Worm (Caenorhabditis elegans) whole organism, late embryonic: ENCODE results near the gene acn-1.

Experiments
- C08G9.2 ChIP-seq: sonication (generic microtip); optimal IDR thresholded peaks from 2 replicates; lab custom pipeline; 2016; ENCODE audit warnings: mild to moderate bottlenecking, missing genetic modification characterization, moderate library complexity, missing compliant biosample characterization
- C38D4.7 ChIP-seq: fragments of 200-800 bp; sonication (Bioruptor generic); optimal IDR thresholded peaks from 2 replicates; lab custom pipeline; 2018; ENCODE audit warnings: mild to moderate bottlenecking, missing genetic modification characterization, moderate library complexity, missing compliant biosample characterization
- K02D7.2 ChIP-seq: sonication (generic microtip); optimal IDR thresholded peaks from 2 replicates; lab custom pipeline; 2017; ENCODE audit warnings: mild to moderate bottlenecking, missing genetic modification characterization, missing compliant biosample characterization
- T23F11.4 ChIP-seq: fragments of 200-800 bp; sonication (Bioruptor generic); optimal IDR thresholded peaks from 2 replicates; lab custom pipeline; 2018; ENCODE audit warnings: mild to moderate bottlenecking, missing genetic modification characterization, missing compliant biosample characterization
- ahr-1 ChIP-seq: sonication (generic microtip); optimal IDR thresholded peaks from 2 replicates; lab custom pipeline; 2016; ENCODE audit warnings: missing genetic modification characterization, missing compliant biosample characterization
- ceh-14 ChIP-seq: sonication (generic microtip); optimal IDR thresholded peaks from 2 replicates; lab custom pipeline; 2016; ENCODE audit warnings: missing genotype, missing genetic modification characterization, missing compliant biosample characterization
- ceh-18 ChIP-seq: sonication (generic microtip); optimal IDR thresholded peaks from 2 replicates; lab custom pipeline; 2016; ENCODE audit warnings: missing genetic modification characterization, missing compliant biosample characterization
- ceh-19 ChIP-seq: fragments of 200-800 bp; sonication (Bioruptor generic); optimal IDR thresholded peaks from 2 replicates; lab custom pipeline; 2018; ENCODE audit warnings: mild to moderate bottlenecking, missing genetic modification characterization, missing compliant biosample characterization
- ceh-2 ChIP-seq: sonication (generic microtip); optimal IDR thresholded peaks from 2 replicates; lab custom pipeline; 2016; ENCODE audit warnings: missing genotype, missing genetic modification characterization, missing compliant biosample characterization
- ceh-22 ChIP-seq: sonication (generic microtip); optimal IDR thresholded peaks from 2 replicates; lab custom pipeline; 2017; ENCODE audit warnings: missing biosample characterization, missing genetic modification characterization
- ceh-30 ChIP-seq: fragments of 150-350 bp; optimal IDR thresholded peaks from 2 replicates; lab custom pipeline; 2014; ENCODE audit warnings: missing biosample characterization, missing genetic modification characterization
- ceh-34 ChIP-seq: sonication (generic microtip); optimal IDR thresholded peaks from 2 replicates; lab custom pipeline; 2016; ENCODE audit warnings: mild to moderate bottlenecking, missing genetic modification characterization, missing compliant biosample characterization
- ceh-45 ChIP-seq: fragments of 200-800 bp; sonication (Bioruptor generic); IDR thresholded peaks from 2 replicates; pipeline ENCODE4 v1.3.6; 2022; ENCODE audit warnings: missing genetic modification reagents, missing genetic modification characterization, missing compliant biosample characterization
- ceh-48 ChIP-seq: sonication (generic microtip); optimal IDR thresholded peaks from 2 replicates; lab custom pipeline; 2016; ENCODE audit warnings: missing genetic modification characterization, inconsistent platforms, missing compliant biosample characterization
- ceh-9 ChIP-seq: sonication (generic microtip); optimal IDR thresholded peaks from 2 replicates; lab custom pipeline; 2016; ENCODE audit warnings: mild to moderate bottlenecking, missing genetic modification characterization, inconsistent platforms, missing compliant biosample characterization
- che-1 ChIP-seq: sonication (generic microtip); optimal IDR thresholded peaks from 2 replicates; lab custom pipeline; 2016; ENCODE audit warnings: mild to moderate bottlenecking, missing genetic modification characterization, missing compliant biosample characterization
- dmd-4 ChIP-seq: sonication (generic microtip); optimal IDR thresholded peaks from 2 replicates; lab custom pipeline; 2016; ENCODE audit warnings: borderline replicate concordance, missing genetic modification characterization, missing compliant biosample characterization
- ets-4 ChIP-seq: sonication (generic microtip); optimal IDR thresholded peaks from 2 replicates; lab custom pipeline; 2016; ENCODE audit warnings: missing genetic modification characterization, missing compliant biosample characterization
- fax-1 ChIP-seq: sonication (generic microtip); optimal IDR thresholded peaks from 2 replicates; lab custom pipeline; 2016; ENCODE audit warnings: missing genotype, missing genetic modification characterization, missing compliant biosample characterization
- fkh-10 ChIP-seq: fragments of 150-350 bp; optimal IDR thresholded peaks from 2 replicates; lab custom pipeline; 2014; ENCODE audit warnings: missing biosample characterization, missing genetic modification reagents, missing genetic modification characterization
- fkh-6 ChIP-seq: sonication (generic microtip); optimal IDR thresholded peaks from 2 replicates; lab custom pipeline; 2016; ENCODE audit warnings: missing genetic modification characterization, missing compliant biosample characterization
- gmeb-2 ChIP-seq: sonication (generic microtip); optimal IDR thresholded peaks from 2 replicates; lab custom pipeline; 2016; ENCODE audit warnings: missing genetic modification characterization, inconsistent platforms, missing compliant biosample characterization
- hlh-13 ChIP-seq: fragments of 200-800 bp; sonication (Bioruptor generic); optimal IDR thresholded peaks from 2 replicates; lab custom pipeline; 2018; ENCODE audit warnings: mild to moderate bottlenecking, missing genetic modification characterization, missing compliant biosample characterization
- hlh-6 ChIP-seq: sonication (generic microtip); optimal IDR thresholded peaks from 2 replicates; lab custom pipeline; 2016; ENCODE audit warnings: missing genotype, missing genetic modification characterization, missing compliant biosample characterization
- lim-6 ChIP-seq: sonication (generic microtip); optimal IDR thresholded peaks from 2 replicates; lab custom pipeline; 2016; ENCODE audit warnings: missing genetic modification characterization, missing compliant biosample characterization
- mec-3 ChIP-seq: sonication (generic microtip); optimal IDR thresholded peaks from 2 replicates; lab custom pipeline; 2016; ENCODE audit warnings: borderline replicate concordance, missing genetic modification characterization, missing compliant biosample characterization
- odd-2 ChIP-seq: sonication (generic microtip); optimal IDR thresholded peaks from 2 replicates; lab custom pipeline; 2017; ENCODE audit warnings: antibody characterized with exemption, mild to moderate bottlenecking, missing genetic modification characterization, missing compliant biosample characterization
- pat-9 ChIP-seq: fragments of 200-800 bp; sonication (Bioruptor generic); optimal IDR thresholded peaks from 2 replicates; lab custom pipeline; 2018; ENCODE audit warnings: mild to moderate bottlenecking, missing genetic modification characterization, moderate library complexity, missing compliant biosample characterization
- pha-4 ChIP-seq: fragments of 150-350 bp; optimal IDR thresholded peaks from 2 replicates; lab custom pipeline; 2018; ENCODE audit warnings: missing biosample characterization, missing genetic modification reagents, missing genetic modification characterization
- pqm-1 ChIP-seq: sonication (generic microtip); optimal IDR thresholded peaks from 2 replicates; lab custom pipeline; 2016; ENCODE audit warnings: missing genetic modification characterization, missing compliant biosample characterization
- pros-1 ChIP-seq: fragments of 150-350 bp; optimal IDR thresholded peaks from 2 replicates; lab custom pipeline; 2014; ENCODE audit warnings: missing biosample characterization, missing genetic modification reagents, missing genetic modification characterization
- rnt-1 ChIP-seq: sonication (generic microtip); optimal IDR thresholded peaks from 2 replicates; lab custom pipeline; 2016; ENCODE audit warnings: missing genetic modification characterization, missing compliant biosample characterization
- sdc-2 ChIP-seq: sonication (generic microtip); optimal IDR thresholded peaks from 2 replicates; lab custom pipeline; 2016; ENCODE audit warnings: missing genotype, missing genetic modification characterization, missing compliant biosample characterization
- sox-2 ChIP-seq: fragments of 200-800 bp; sonication (Bioruptor generic); IDR thresholded peaks from 2 replicates; pipeline ENCODE4 v1.3.6; 2022; ENCODE audit warnings: missing genetic modification reagents, missing genetic modification characterization, missing compliant biosample characterization
- tbx-2 ChIP-seq: sonication (generic microtip); optimal IDR thresholded peaks from 2 replicates; lab custom pipeline; 2016; ENCODE audit warnings: missing genetic modification characterization, missing compliant biosample characterization
- ttx-3 ChIP-seq: sonication (generic microtip); optimal IDR thresholded peaks from 2 replicates; lab custom pipeline; 2016; ENCODE audit warnings: missing genetic modification reagents, missing genetic modification characterization, missing compliant biosample characterization
- unc-3 ChIP-seq, 2 experiments: fragments of 200-800 bp in 1 of 2; sonication (Bioruptor generic) in 1 of 2; sonication (generic microtip) in 1 of 2; conservative IDR thresholded peaks in 1 of 2; optimal IDR thresholded peaks in 1 of 2; 2 replicates each; pipeline versions ENCODE4 v1.3.6 to Lab custom; 2016 to 2022; ENCODE audit warnings: missing compliant biosample characterization in 2 of 2, missing genetic modification characterization in 2 of 2, missing genetic modification reagents in 1 of 2
- unc-42 ChIP-seq: sonication (generic microtip); optimal IDR thresholded peaks from 2 replicates; lab custom pipeline; 2016; ENCODE audit warnings: missing genotype, missing genetic modification characterization, missing compliant biosample characterization

The acn-1 gene

DNA sequence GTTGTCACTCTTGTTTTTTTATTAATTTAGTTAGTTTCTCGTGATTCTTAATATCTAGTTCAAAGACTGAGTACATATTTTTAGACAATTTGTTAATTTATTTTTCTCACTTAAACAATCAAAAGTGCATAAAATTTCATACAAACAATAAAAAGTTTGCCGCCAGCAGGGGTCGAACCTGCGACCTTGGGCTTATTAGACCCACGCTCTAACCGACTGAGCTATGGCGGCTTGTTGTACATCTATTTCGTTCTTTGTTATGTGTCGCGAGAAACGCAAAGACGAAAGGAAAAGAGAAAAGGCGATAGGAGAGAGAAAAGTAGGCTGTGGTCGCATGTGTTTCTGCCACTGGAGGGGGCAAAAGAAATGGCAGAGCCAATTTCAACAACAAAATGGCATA lies 11.4 kb downstream of the acn-1 start (continued):
- peak; percentile 54 for TF ChIP-seq mec-3 (tag; lab: Kevin White, UChicago)
- TF ChIP-seq ceh-45 (GFP tag; lab: Robert Waterston, UW), result peak; percentile 84
- peak; percentile 73 for TF ChIP-seq ahr-1
- peak; percentile 96 for TF ChIP-seq tbx-2 (tag; lab: Kevin White, UChicago)
- peak; percentile 92 for TF ChIP-seq fax-1 (tag; lab: Kevin White, UChicago)
- peak; percentile 93 for TF ChIP-seq sox-2 (GFP tag; lab: Robert Waterston, UW)
- TF ChIP-seq ets-4 (tag; lab: Kevin White, UChicago), result peak; percentile 57
- peak; percentile 97 for TF ChIP-seq T23F11.4 (GFP tag; lab: Kevin White, UChicago)
- peak; percentile 94 for TF ChIP-seq dmd-4 (tag; lab: Kevin White, UChicago)
- TF ChIP-seq fkh-10, result peak; percentile 13
- TF ChIP-seq C08G9.2 (tag; lab: Kevin White, UChicago), result peak; percentile 88
- peak; percentile 95 for TF ChIP-seq K02D7.2 (tag; lab: Kevin White, UChicago)
- TF ChIP-seq ttx-3 (tag; lab: Kevin White, UChicago), result peak; percentile 96
- peak; percentile 93 for TF ChIP-seq rnt-1 (tag; lab: Kevin White, UChicago)
- TF ChIP-seq pqm-1 (tag; lab: Kevin White, UChicago), result peak; percentile 76
- TF ChIP-seq ceh-19, result peak; percentile 97
- peak; percentile 83 for TF ChIP-seq ceh-9 (tag; lab: Kevin White, UChicago)
- peak; percentile 97 for TF ChIP-seq gmeb-2 (tag; lab: Kevin White, UChicago)
- peak; percentile 94 for TF ChIP-seq pat-9
- peak; percentile 95 for TF ChIP-seq hlh-6
- TF ChIP-seq ceh-2, result peak; percentile 89

DNA sequence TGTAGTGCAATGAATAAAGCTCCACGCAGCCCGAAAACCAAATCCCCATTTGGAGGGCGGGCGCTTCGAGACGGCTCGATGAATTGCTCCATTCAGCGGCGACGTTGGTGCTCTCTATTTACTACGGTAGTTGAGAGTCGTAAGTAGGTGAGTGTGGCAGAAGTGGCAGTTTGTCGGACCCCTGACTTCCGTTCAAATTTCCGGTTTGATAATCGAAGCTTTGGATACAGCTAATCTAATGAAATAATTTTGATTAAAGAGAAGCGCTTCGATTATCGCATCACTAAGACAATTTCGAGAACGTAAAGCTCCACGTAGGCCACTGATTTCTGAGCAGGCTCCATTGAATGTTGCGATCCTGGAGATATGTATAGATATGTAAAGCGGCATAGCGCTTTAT lies 12.4 kb downstream of the acn-1 start, which contains the start of gene ets-5:
ets-5 (minus strand) TSS at position 32 of the 400 bp plus-strand sequence.
- no peak for TF ChIP-seq pros-1
- no peak for TF ChIP-seq unc-3 (GFP tag; conservative IDR thresholded peaks at IDR 0.05; lab: Robert Waterston, UW)
- TF ChIP-seq unc-3 (tag; optimal IDR thresholded peaks at IDR 0.05; lab: Kevin White, UChicago), result no peak
- no peak for TF ChIP-seq gmeb-2 (tag; lab: Kevin White, UChicago)
- TF ChIP-seq pha-4 (tag; lab: Kevin White, UChicago), result no peak
- no peak for TF ChIP-seq fkh-10
- no peak for TF ChIP-seq che-1
- no peak for TF ChIP-seq hlh-13
- no peak for TF ChIP-seq ceh-34 (tag; lab: Kevin White, UChicago)
- TF ChIP-seq C38D4.7 (GFP tag; lab: Kevin White, UChicago), result no peak
- TF ChIP-seq pqm-1 (tag; lab: Kevin White, UChicago), result no peak
- TF ChIP-seq unc-42 (tag; lab: Kevin White, UChicago), result no peak
- TF ChIP-seq ceh-2, result no peak
- TF ChIP-seq fax-1 (tag; lab: Kevin White, UChicago), result no peak
- no peak for TF ChIP-seq ceh-30 (tag; lab: Kevin White, UChicago)
- no peak for TF ChIP-seq odd-2 (tag; lab: Kevin White, UChicago)
- TF ChIP-seq ceh-14 (tag; lab: Kevin White, UChicago), result no peak
- no peak for TF ChIP-seq lim-6 (tag; lab: Kevin White, UChicago)
- TF ChIP-seq, all 69 proteins: peak for 0

- TF ChIP-seq ceh-48 (tag; lab: Kevin White, UChicago) (no peak), ceh-22 (no peak)
- TF ChIP-seq, all 69 proteins: peak for 0
Observed at ce11 chrX:5084080-5084479, 12.8 kb downstream of the acn-1 start.

DNA sequence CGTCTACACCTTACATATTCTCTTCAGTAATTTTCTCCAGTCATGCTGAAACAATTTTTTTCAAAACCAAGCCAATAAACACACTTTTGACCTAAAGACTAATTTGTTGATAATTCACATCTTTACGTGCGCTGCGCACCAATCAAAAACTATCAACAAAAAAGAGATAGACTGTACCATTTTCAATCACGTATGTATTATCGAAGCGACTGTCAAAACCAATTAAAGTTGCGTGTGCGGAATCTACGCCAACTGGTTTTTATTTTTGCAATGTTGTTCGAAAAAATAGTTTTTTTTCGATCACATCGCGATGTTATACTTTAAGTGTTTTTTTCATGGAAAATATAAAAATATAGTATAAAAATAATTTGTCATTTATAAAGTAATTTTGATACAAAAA lies 17.6 kb downstream of the acn-1 start:
- no peak for TF ChIP-seq rnt-1 (tag; lab: Kevin White, UChicago)
- no peak for TF ChIP-seq fkh-6 (tag; lab: Kevin White, UChicago)
- no peak for TF ChIP-seq ahr-1
- no peak for TF ChIP-seq sdc-2 (tag; lab: Kevin White, UChicago)
- no peak for TF ChIP-seq ceh-18 (tag; lab: Kevin White, UChicago)
- TF ChIP-seq C08G9.2 (tag; lab: Kevin White, UChicago), result no peak
- TF ChIP-seq, all 69 proteins: peak for 0
